Fruit fly (Drosophila melanogaster): ENCODE data around the gene CG2310.
A peak's percentile ranks its signal among the peaks of the same experiment; 100 is the strongest.

CG2310 gene

dm6 chr3R:29493242-29493944 is at the start of gene CG2310, which contains the start of gene Diedel (continued):
- TF ChIP-seq gsb-n (tag; optimal IDR thresholded peaks at IDR 0.05) = no peak
- TF ChIP-seq CTCF (GFP tag; optimal IDR thresholded peaks at IDR 0.05) = peak; percentile 45
- peak; percentile 43; the same call in 1 of the 2 replicates for TF ChIP-seq chm (GFP tag; IDR thresholded peaks at IDR 0.05)
- 0 out of 2 replicates have a peak, but pooled peaks have one; percentile 36 for TF ChIP-seq CG17328 (GFP tag; IDR thresholded peaks at IDR 0.05)
- no peak for TF ChIP-seq caup (GFP tag; optimal IDR thresholded peaks at IDR 0.05; ENCODE audit: severe bottlenecking)
- peak; percentile 61 for TF ChIP-seq Ets97D (GFP tag; optimal IDR thresholded peaks at IDR 0.05)
- TF ChIP-seq CG5180 (GFP tag; optimal IDR thresholded peaks at IDR 0.05) = no peak
- no peak for TF ChIP-seq CG1529 (GFP tag; optimal IDR thresholded peaks at IDR 0.05)
- TF ChIP-seq CG7372 (GFP tag; IDR thresholded peaks at IDR 0.05) = no peak
- TF ChIP-seq wek (GFP tag; optimal IDR thresholded peaks at IDR 0.05) = peak; percentile 20
- peak; percentile 98 for TF ChIP-seq Myb (GFP tag; optimal IDR thresholded peaks at IDR 0.05)
- peak; percentile 84 for TF ChIP-seq her (GFP tag; optimal IDR thresholded peaks at IDR 0.05)
- TF ChIP-seq dm (GFP tag; optimal IDR thresholded peaks at IDR 0.05) = peak; percentile 24
- TF ChIP-seq zen (tag; optimal IDR thresholded peaks at IDR 0.05) = peak; percentile 49
- TF ChIP-seq z (GFP tag; IDR thresholded peaks at IDR 0.05) = no peak
- TF ChIP-seq kah (GFP tag; optimal IDR thresholded peaks at IDR 0.05) = peak; percentile 96
- peak; percentile 29 for TF ChIP-seq CG33213 (GFP tag; optimal IDR thresholded peaks at IDR 0.05)
- peak; percentile 10 for TF ChIP-seq vfl (GFP tag; optimal IDR thresholded peaks at IDR 0.05)
- TF ChIP-seq HLH4C (GFP tag; IDR thresholded peaks at IDR 0.05; ENCODE audit: partially characterized antibody) = peak; percentile 66
- peak; percentile 73 for TF ChIP-seq E2f2 (GFP tag; IDR thresholded peaks at IDR 0.05)
- peak; percentile 37 for TF ChIP-seq CG10979 (tag; optimal IDR thresholded peaks at IDR 0.05)
- TF ChIP-seq D19B (GFP tag; optimal IDR thresholded peaks at IDR 0.05) = no peak
- TF ChIP-seq HmgZ (tag; optimal IDR thresholded peaks at IDR 0.05) = peak; percentile 45
- 0 out of 3 replicates have a peak, but pooled peaks have one; percentile 38 for TF ChIP-seq dysf (GFP tag; IDR thresholded peaks at IDR 0.05)
- peak; percentile 31; the same call in 1 of the 2 replicates for TF ChIP-seq sna (GFP tag; IDR thresholded peaks at IDR 0.05; ENCODE audit: partially characterized antibody)
- TF ChIP-seq Adf1 (GFP tag; IDR thresholded peaks at IDR 0.05) = peak; percentile 71; the same call in 1 of the 2 replicates
- no peak for TF ChIP-seq CG11247 (GFP tag; IDR thresholded peaks at IDR 0.05)
- peak; percentile 7 for TF ChIP-seq CG3407 (GFP tag; optimal IDR thresholded peaks at IDR 0.05)
- TF ChIP-seq CG30020 (tag; optimal IDR thresholded peaks at IDR 0.05) = peak; percentile 4
- TF ChIP-seq ato (GFP tag; IDR thresholded peaks at IDR 0.05; ENCODE audit: partially characterized antibody) = peak; percentile 43; the same call in 1 of the 2 replicates
- TF ChIP-seq NFAT (GFP tag; IDR thresholded peaks at IDR 0.05) = peak; percentile 43; the same call in 1 of the 2 replicates
- TF ChIP-seq Sry-δ (GFP tag; optimal IDR thresholded peaks at IDR 0.05) = peak; percentile 47
- TF ChIP-seq so (GFP tag; IDR thresholded peaks at IDR 0.05) = no peak
- TF ChIP-seq CG3847 (GFP tag; IDR thresholded peaks at IDR 0.05) = peak; percentile 78
- no peak for TF ChIP-seq CG8089 (GFP tag; optimal IDR thresholded peaks at IDR 0.05)
- TF ChIP-seq D (optimal IDR thresholded peaks at IDR 0.05) = peak; percentile 32
- no peak for TF ChIP-seq D (GFP tag; optimal IDR thresholded peaks at IDR 0.05)
- TF ChIP-seq CG17802 (tag; optimal IDR thresholded peaks at IDR 0.05) = peak; percentile 17
- TF ChIP-seq row (GFP tag; IDR thresholded peaks at IDR 0.05) = 0 out of 3 replicates have a peak, but pooled peaks have one; percentile 17
- TF ChIP-seq CHES-1-like (GFP tag; optimal IDR thresholded peaks at IDR 0.05) = peak; percentile 26
- TF ChIP-seq CG13287 (GFP tag; IDR thresholded peaks at IDR 0.05; ENCODE audit: partially characterized antibody) = peak; percentile 68
- TF ChIP-seq Sin3A (optimal IDR thresholded peaks at IDR 0.05) = peak; percentile 33
- peak; percentile 24 for TF ChIP-seq gro (GFP tag; optimal IDR thresholded peaks at IDR 0.05)
- TF ChIP-seq bbx (GFP tag; IDR thresholded peaks at IDR 0.05; ENCODE audit: partially characterized antibody) = peak; percentile 75
- TF ChIP-seq MTF-1 (GFP tag; optimal IDR thresholded peaks at IDR 0.05; ENCODE audit: borderline replicate concordance) = no peak
- TF ChIP-seq psq (GFP tag; optimal IDR thresholded peaks at IDR 0.05) = no peak
- peak; percentile 49 for TF ChIP-seq CG1792 (GFP tag; optimal IDR thresholded peaks at IDR 0.05)
- TF ChIP-seq unc-4 (GFP tag; IDR thresholded peaks at IDR 0.05; ENCODE audit: partially characterized antibody) = peak; percentile 35
- no peak for TF ChIP-seq lilli (GFP tag; optimal IDR thresholded peaks at IDR 0.05)
